Worm (Caenorhabditis elegans): ENCODE results near the gene C34E10.9.

Gene C34E10.9

ce11 chrIII:5305725-5306124, 42.5 kb upstream of the C34E10.9 start (continued):
- TF ChIP-seq fkh-10 (GFP tag; optimal IDR thresholded peaks at IDR 0.05) (no peak), npax-4 (tag; optimal IDR thresholded peaks at IDR 0.05) (peak; percentile 44), pag-3 (tag; optimal IDR thresholded peaks at IDR 0.05; ENCODE audit: borderline replicate concordance) (peak; percentile 30), pqm-1 (tag; optimal IDR thresholded peaks at IDR 0.05) (peak; percentile 75), pros-1 (tag; optimal IDR thresholded peaks at IDR 0.05) (no peak), ceh-14 (tag; optimal IDR thresholded peaks at IDR 0.05) (peak; percentile 90), fkh-6 (tag; optimal IDR thresholded peaks at IDR 0.05) (peak; percentile 64), dve-1 (tag; optimal IDR thresholded peaks at IDR 0.05) (peak; percentile 59), C08G9.2 (tag; optimal IDR thresholded peaks at IDR 0.05) (peak; percentile 59), ztf-16 (tag; optimal IDR thresholded peaks at IDR 0.05) (peak; percentile 72), ceh-2 (tag; optimal IDR thresholded peaks at IDR 0.05) (peak; percentile 46), nhr-232 (tag; optimal IDR thresholded peaks at IDR 0.05) (peak; percentile 59), dmd-4 (tag; optimal IDR thresholded peaks at IDR 0.05; ENCODE audit: borderline replicate concordance) (no peak), ahr-1 (tag; optimal IDR thresholded peaks at IDR 0.05) (peak; percentile 5), ceh-6 (GFP tag; optimal IDR thresholded peaks at IDR 0.05) (peak; percentile 38), ceh-30 (tag; optimal IDR thresholded peaks at IDR 0.05) (no peak), unc-42 (tag; optimal IDR thresholded peaks at IDR 0.05) (peak; percentile 18), ref-2 (tag; optimal IDR thresholded peaks at IDR 0.05) (peak; percentile 49), nhr-11 (tag; optimal IDR thresholded peaks at IDR 0.05) (no peak), lim-6 (tag; optimal IDR thresholded peaks at IDR 0.05) (no peak), ceh-31 (tag; optimal IDR thresholded peaks at IDR 0.05) (peak; percentile 34), pax-1 (tag; optimal IDR thresholded peaks at IDR 0.05) (no peak), hlh-30 (tag; optimal IDR thresholded peaks at IDR 0.05; ENCODE audit: insufficient read depth) (no peak), ceh-9 (tag; optimal IDR thresholded peaks at IDR 0.05) (peak; percentile 53), elt-4 (tag; optimal IDR thresholded peaks at IDR 0.05) (no peak), ceh-19 (GFP tag; optimal IDR thresholded peaks at IDR 0.05) (peak; percentile 52), K02D7.2 (tag; optimal IDR thresholded peaks at IDR 0.05) (peak; percentile 76), sox-2 (GFP tag; IDR thresholded peaks at IDR 0.05) (no peak), F13H6.1 (tag; optimal IDR thresholded peaks at IDR 0.05) (peak; percentile 35), ets-4 (tag; optimal IDR thresholded peaks at IDR 0.05) (peak; percentile 73), unc-55 (GFP tag; optimal IDR thresholded peaks at IDR 0.05) (no peak), sox-4 (tag; optimal IDR thresholded peaks at IDR 0.05) (peak; percentile 79), ama-1 (optimal IDR thresholded peaks at IDR 0.05) (no peak), gmeb-2 (tag; optimal IDR thresholded peaks at IDR 0.05) (peak; percentile 66), pha-4 (tag; optimal IDR thresholded peaks at IDR 0.05) (no peak)

ce11 chrIII:5304044-5304443, 40.8 kb upstream of the C34E10.9 start:
- no peak for TF ChIP-seq ahr-1 (tag; optimal IDR thresholded peaks at IDR 0.05)
- no peak for TF ChIP-seq npax-4 (tag; optimal IDR thresholded peaks at IDR 0.05)
- no peak for TF ChIP-seq nhr-11 (tag; optimal IDR thresholded peaks at IDR 0.05)
- no peak for TF ChIP-seq nhr-232 (tag; optimal IDR thresholded peaks at IDR 0.05)
- no peak for TF ChIP-seq ceh-30 (tag; optimal IDR thresholded peaks at IDR 0.05)

- TF ChIP-seq ztf-16 (tag; optimal IDR thresholded peaks at IDR 0.05): no peak
- no peak for TF ChIP-seq zip-5 (tag; optimal IDR thresholded peaks at IDR 0.05)
- no peak for TF ChIP-seq F13H6.1 (tag; optimal IDR thresholded peaks at IDR 0.05)
- no peak for TF ChIP-seq tbx-7 (tag; optimal IDR thresholded peaks at IDR 0.05)
- TF ChIP-seq ceh-6 (GFP tag; optimal IDR thresholded peaks at IDR 0.05): no peak
- TF ChIP-seq ceh-14 (tag; optimal IDR thresholded peaks at IDR 0.05): no peak
- TF ChIP-seq ttx-3 (tag; optimal IDR thresholded peaks at IDR 0.05): no peak
- no peak for TF ChIP-seq lim-6 (tag; optimal IDR thresholded peaks at IDR 0.05)
- no peak for TF ChIP-seq madf-2 (tag; optimal IDR thresholded peaks at IDR 0.05)
- TF ChIP-seq dve-1 (tag; optimal IDR thresholded peaks at IDR 0.05): no peak
- TF ChIP-seq unc-86 (tag; optimal IDR thresholded peaks at IDR 0.05): no peak
- TF ChIP-seq K02D7.2 (tag; optimal IDR thresholded peaks at IDR 0.05): no peak
- no peak for TF ChIP-seq pag-3 (tag; optimal IDR thresholded peaks at IDR 0.05; ENCODE audit: borderline replicate concordance)
- no peak for TF ChIP-seq C08G9.2 (tag; optimal IDR thresholded peaks at IDR 0.05)
- TF ChIP-seq ceh-31 (tag; optimal IDR thresholded peaks at IDR 0.05): no peak
- TF ChIP-seq npax-4 (tag; optimal IDR thresholded peaks at IDR 0.05): no peak
- no peak for TF ChIP-seq ets-4 (tag; optimal IDR thresholded peaks at IDR 0.05)
- no peak for TF ChIP-seq rnt-1 (tag; optimal IDR thresholded peaks at IDR 0.05)
- TF ChIP-seq T23F11.4 (GFP tag; optimal IDR thresholded peaks at IDR 0.05): no peak
These were observed 38.6 kb upstream of the C34E10.9 start, which contains the start of the genes T15B12.2 and F52C9.5 for ce11 chrIII:5301786-5302268. Gene T15B12.2 (minus strand): TSS chrIII:5301886. Gene F52C9.5 (plus strand): TSS chrIII:5302218.
